Fruit fly (Drosophila melanogaster): ENCODE results near the gene CG13807.

Gene CG13807

DNA sequence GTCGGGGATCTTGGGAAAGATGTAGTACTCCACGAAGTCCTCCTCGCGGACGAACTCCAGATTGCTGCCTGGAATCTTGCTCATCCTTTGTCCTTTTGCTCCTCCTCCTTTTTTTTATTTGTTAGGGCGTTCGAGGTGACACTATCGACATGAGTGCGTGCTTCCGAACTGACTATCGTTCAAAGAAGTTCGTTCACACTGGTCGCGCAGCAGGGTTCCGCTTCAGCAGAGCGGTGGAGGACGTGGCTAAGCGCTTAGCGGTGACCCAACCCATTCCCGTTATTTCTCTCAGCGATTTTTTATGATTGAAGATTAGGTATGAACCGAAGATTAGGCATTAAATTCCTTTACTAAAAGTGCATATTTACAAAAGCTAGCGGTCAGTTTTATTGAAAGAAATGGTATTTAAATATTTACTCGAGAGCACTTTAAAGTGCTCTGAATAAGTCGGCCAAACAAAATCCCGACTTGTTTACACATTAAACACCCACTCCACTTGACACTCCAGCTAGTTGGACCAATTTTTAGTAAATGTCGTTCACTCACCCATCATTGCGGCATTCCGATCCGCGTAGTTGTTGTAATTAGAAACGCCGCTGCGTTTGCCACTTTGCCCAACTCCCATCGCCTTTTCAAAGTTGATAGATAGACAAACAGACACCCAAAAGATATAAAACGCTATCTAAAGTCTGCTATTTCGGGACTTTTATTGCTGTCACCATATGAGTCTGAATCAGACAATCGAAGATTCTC is 3.1 kb downstream of the CG13807 start, which contains the start of the genes ecd and CG13806 (continued):
- TF ChIP-seq fd102C (GFP tag; optimal IDR thresholded peaks at IDR 0.05) (no peak), CG2116 (GFP tag; optimal IDR thresholded peaks at IDR 0.05) (peak; percentile 49), onecut (GFP tag; IDR thresholded peaks at IDR 0.05) (no peak), CG4404 (GFP tag; IDR thresholded peaks at IDR 0.05) (no peak), tin (GFP tag; optimal IDR thresholded peaks at IDR 0.05) (peak; percentile 22), Chrac-16 (GFP tag; optimal IDR thresholded peaks at IDR 0.05) (peak; percentile 49), knrl (GFP tag; IDR thresholded peaks at IDR 0.05; ENCODE audit: partially characterized antibody) (peak; percentile 97), pan (optimal IDR thresholded peaks at IDR 0.05) (no peak), pan (GFP tag; optimal IDR thresholded peaks at IDR 0.05 in 1 of 2, IDR thresholded peaks at IDR 0.05 in 1 of 2) (peak in 1 of 2 experiments; percentile 62), zfh1 (GFP tag; IDR thresholded peaks at IDR 0.05) (peak; percentile 67), CG13287 (GFP tag; IDR thresholded peaks at IDR 0.05; ENCODE audit: partially characterized antibody) (peak; percentile 94), corto (GFP tag; optimal IDR thresholded peaks at IDR 0.05) (no peak), CG17829 (tag; optimal IDR thresholded peaks at IDR 0.05) (no peak), emc (GFP tag; optimal IDR thresholded peaks at IDR 0.05) (peak; percentile 54), Hmr (GFP tag; optimal IDR thresholded peaks at IDR 0.05) (peak; percentile 73), CG9797 (GFP tag; optimal IDR thresholded peaks at IDR 0.05) (peak; percentile 50), CG14710 (tag; optimal IDR thresholded peaks at IDR 0.05) (peak; percentile 73), CG2712 (tag; optimal IDR thresholded peaks at IDR 0.05) (no peak), zen2 (GFP tag; IDR thresholded peaks at IDR 0.05; ENCODE audit: partially characterized antibody) (peak; percentile 87), CG17359 (tag; optimal IDR thresholded peaks at IDR 0.05) (no peak), Oaz (GFP tag; IDR thresholded peaks at IDR 0.05) (no peak), CG1603 (tag; optimal IDR thresholded peaks at IDR 0.05) (peak; percentile 86), CG8388 (GFP tag; optimal IDR thresholded peaks at IDR 0.05) (peak; percentile 32), sug (tag; optimal IDR thresholded peaks at IDR 0.05) (no peak), schlank (tag; optimal IDR thresholded peaks at IDR 0.05) (no peak), cato (GFP tag; optimal IDR thresholded peaks at IDR 0.05; ENCODE audit: borderline replicate concordance) (no peak), H15 (GFP tag; IDR thresholded peaks at IDR 0.05) (no peak), Mad (GFP tag; optimal IDR thresholded peaks at IDR 0.05) (peak; percentile 21), Rx (GFP tag; IDR thresholded peaks at IDR 0.05) (no peak), Dip3 (GFP tag; optimal IDR thresholded peaks at IDR 0.05) (no peak), CHES-1-like (GFP tag; optimal IDR thresholded peaks at IDR 0.05) (peak; percentile 66), CG6765 (GFP tag; optimal IDR thresholded peaks at IDR 0.05) (no peak), pfk (GFP tag; optimal IDR thresholded peaks at IDR 0.05) (no peak), CG4707 (GFP tag; optimal IDR thresholded peaks at IDR 0.05) (no peak), org-1 (GFP tag; optimal IDR thresholded peaks at IDR 0.05) (no peak), dysf (GFP tag; IDR thresholded peaks at IDR 0.05) (peak; percentile 35; the same call in 1 of the 3 replicates), CG8944 (GFP tag; optimal IDR thresholded peaks at IDR 0.05) (peak; percentile 43), HHEX (GFP tag; optimal IDR thresholded peaks at IDR 0.05) (no peak), fru (optimal IDR thresholded peaks at IDR 0.05) (no peak), CG3726 (GFP tag; IDR thresholded peaks at IDR 0.05) (no peak), ERR (GFP tag; optimal IDR thresholded peaks at IDR 0.05) (peak; percentile 25), CG11723 (GFP tag; optimal IDR thresholded peaks at IDR 0.05) (no peak), sim (GFP tag; IDR thresholded peaks at IDR 0.05) (no peak), ato (GFP tag; IDR thresholded peaks at IDR 0.05; ENCODE audit: partially characterized antibody) (peak; percentile 91), dpn (GFP tag; optimal IDR thresholded peaks at IDR 0.05) (peak; percentile 24 to 54), Six4 (GFP tag; optimal IDR thresholded peaks at IDR 0.05) (peak; percentile 12), wor (GFP tag; IDR thresholded peaks at IDR 0.05) (no peak), CG31388 (GFP tag; optimal IDR thresholded peaks at IDR 0.05) (no peak), Atf3 (GFP tag; optimal IDR thresholded peaks at IDR 0.05) (no peak), grn (GFP tag; optimal IDR thresholded peaks at IDR 0.05) (peak; percentile 71)

Data from whole organism, embryonic.